Worm (Caenorhabditis elegans) whole organism, L1 larva: ENCODE results near the gene ufl-1.

ENCODE experiments used
- C16A3.4 ChIP-seq: fragments of 150-350 bp; optimal IDR thresholded peaks from 2 replicates; lab custom pipeline; 2014; ENCODE audit warnings: missing biosample characterization, missing genetic modification characterization
- C34B4.2 ChIP-seq: sonication (generic microtip); optimal IDR thresholded peaks from 2 replicates; lab custom pipeline; 2017; ENCODE audit warnings: mild to moderate bottlenecking, missing genetic modification characterization, missing compliant biosample characterization
- F16B12.6 ChIP-seq: fragments of 150-350 bp; optimal IDR thresholded peaks from 2 replicates; lab custom pipeline; 2014; ENCODE audit warnings: missing biosample characterization, missing genetic modification characterization
- aha-1 ChIP-seq: fragments of 150-350 bp; optimal IDR thresholded peaks from 2 replicates; lab custom pipeline; 2014; ENCODE audit warnings: missing biosample characterization, missing genetic modification characterization
- alr-1 ChIP-seq: fragments of 200-800 bp; sonication (Bioruptor generic); optimal IDR thresholded peaks from 2 replicates; lab custom pipeline; 2018; ENCODE audit warnings: borderline replicate concordance, mild to moderate bottlenecking, missing genetic modification characterization, missing compliant biosample characterization
- blmp-1 ChIP-seq: fragments of 150-350 bp; optimal IDR thresholded peaks from 2 replicates; lab custom pipeline; 2014; ENCODE audit warnings: missing biosample characterization, missing genetic modification characterization
- ceh-90 ChIP-seq: sonication (generic microtip); optimal IDR thresholded peaks from 2 replicates; lab custom pipeline; 2016; ENCODE audit warnings: missing genetic modification characterization, missing compliant biosample characterization
- ces-1 ChIP-seq: fragments of 150-350 bp; optimal IDR thresholded peaks from 2 replicates; lab custom pipeline; 2014; ENCODE audit warnings: missing biosample characterization, missing genetic modification reagents, missing genetic modification characterization
- dsc-1 ChIP-seq: sonication (generic microtip); optimal IDR thresholded peaks from 2 replicates; lab custom pipeline; 2016; ENCODE audit warnings: mild to moderate bottlenecking, missing genetic modification characterization, missing compliant biosample characterization
- efl-3 ChIP-seq: fragments of 200-800 bp; sonication (Bioruptor generic); optimal IDR thresholded peaks from 2 replicates; lab custom pipeline; 2018; ENCODE audit warnings: mild to moderate bottlenecking, missing genetic modification characterization, missing compliant biosample characterization
- egl-13 ChIP-seq: sonication (generic microtip); optimal IDR thresholded peaks from 2 replicates; lab custom pipeline; 2016; ENCODE audit warnings: missing genotype, missing genetic modification reagents, missing genetic modification characterization, missing compliant biosample characterization
- elt-2 ChIP-seq: sonication (generic microtip); optimal IDR thresholded peaks from 2 replicates; lab custom pipeline; 2016; ENCODE audit warnings: missing genetic modification characterization, mild to moderate bottlenecking, inconsistent platforms, missing compliant biosample characterization, missing genetic modification reagents
- ets-5 ChIP-seq: fragments of 200-800 bp; sonication (Bioruptor generic); IDR thresholded peaks from 2 replicates; pipeline ENCODE4 v1.3.6; 2022; ENCODE audit warnings: missing genetic modification characterization, missing compliant biosample characterization
- fkh-10 ChIP-seq: sonication (generic microtip); optimal IDR thresholded peaks from 2 replicates; lab custom pipeline; 2017; ENCODE audit warnings: missing biosample characterization, missing genetic modification reagents, missing genetic modification characterization
- fkh-4 ChIP-seq: sonication (generic microtip); optimal IDR thresholded peaks from 2 replicates; lab custom pipeline; 2016; ENCODE audit warnings: missing compliant biosample characterization, missing genetic modification characterization, borderline replicate concordance
- grh-1 ChIP-seq: fragments of 200-800 bp; sonication (Bioruptor generic); IDR thresholded peaks from 2 replicates; pipeline ENCODE4 v1.3.6; 2022; ENCODE audit warnings: missing genetic modification reagents, missing genetic modification characterization, missing compliant biosample characterization
- hpl-2 ChIP-seq: fragments of 150-350 bp; optimal IDR thresholded peaks from 2 replicates; lab custom pipeline; 2014; ENCODE audit warnings: missing biosample characterization, missing genetic modification reagents, missing genetic modification characterization
- jun-1 ChIP-seq: fragments of 150-350 bp; optimal IDR thresholded peaks from 2 replicates; lab custom pipeline; 2014; ENCODE audit warnings: missing biosample characterization, missing genetic modification reagents, missing genetic modification characterization
- lin-13 ChIP-seq: fragments of 150-350 bp; optimal IDR thresholded peaks from 2 replicates; lab custom pipeline; 2014; ENCODE audit warnings: missing biosample characterization, missing genetic modification reagents, missing genetic modification characterization
- lin-14 ChIP-seq: fragments of 200-800 bp; sonication (Bioruptor generic); optimal IDR thresholded peaks from 2 replicates; lab custom pipeline; 2018; ENCODE audit warnings: mild to moderate bottlenecking, missing genetic modification characterization, moderate library complexity, missing compliant biosample characterization
- lin-15B ChIP-seq: fragments of 150-350 bp; sonication (generic microtip); optimal IDR thresholded peaks from 3 replicates; lab custom pipeline; 2014; ENCODE audit warnings: missing biosample characterization, missing genetic modification characterization
- lin-39 ChIP-seq: fragments of 150-350 bp; optimal IDR thresholded peaks from 2 replicates; lab custom pipeline; 2014; ENCODE audit warnings: missing biosample characterization, missing genetic modification reagents, missing genetic modification characterization
- lir-3 ChIP-seq: sonication (generic microtip); optimal IDR thresholded peaks from 2 replicates; lab custom pipeline; 2016; ENCODE audit warnings: mild to moderate bottlenecking, missing genetic modification characterization, moderate library complexity, missing compliant biosample characterization; ENCODE audit not compliant: poor library complexity
- mab-9 ChIP-seq: fragments of 200-800 bp; sonication (Bioruptor generic); IDR thresholded peaks from 2 replicates; pipeline ENCODE4 v1.3.6; 2022; ENCODE audit warnings: missing genetic modification reagents, missing genetic modification characterization, missing compliant biosample characterization
- mdl-1 ChIP-seq, 2 experiments: fragments of 150-350 bp; optimal IDR thresholded peaks; 2 replicates each; lab custom pipeline; 2014 to 2017; ENCODE audit warnings: missing biosample characterization in 2 of 2, missing genetic modification characterization in 2 of 2, inconsistent platforms in 1 of 2
- mef-2 ChIP-seq: fragments of 150-350 bp; optimal IDR thresholded peaks from 2 replicates; lab custom pipeline; 2014; ENCODE audit warnings: missing biosample characterization, missing genetic modification characterization
- nhr-20 ChIP-seq: sonication (generic microtip); optimal IDR thresholded peaks from 2 replicates; lab custom pipeline; 2016; ENCODE audit warnings: mild to moderate bottlenecking, missing genetic modification characterization, missing compliant biosample characterization
- nhr-237 ChIP-seq: fragments of 150-350 bp; optimal IDR thresholded peaks from 2 replicates; lab custom pipeline; 2014; ENCODE audit warnings: missing biosample characterization, missing genetic modification characterization
- nhr-47 ChIP-seq: sonication (generic microtip); optimal IDR thresholded peaks from 2 replicates; lab custom pipeline; 2016; ENCODE audit warnings: mild to moderate bottlenecking, missing genetic modification characterization, moderate library complexity, missing compliant biosample characterization
- nhr-71 ChIP-seq: sonication (generic microtip); optimal IDR thresholded peaks from 2 replicates; lab custom pipeline; 2016; ENCODE audit warnings: mild to moderate bottlenecking, missing genetic modification characterization, moderate library complexity, missing compliant biosample characterization
- nhr-76 ChIP-seq: sonication (generic microtip); optimal IDR thresholded peaks from 2 replicates; lab custom pipeline; 2017; ENCODE audit warnings: missing biosample characterization, missing genetic modification characterization
- nhr-84 ChIP-seq: sonication (generic microtip); optimal IDR thresholded peaks from 2 replicates; lab custom pipeline; 2017; ENCODE audit warnings: missing biosample characterization, missing genetic modification characterization
- nhr-85 ChIP-seq: sonication (generic microtip); peaks from one replicate; lab custom pipeline; 2016; ENCODE audit warnings: missing genetic modification characterization, inconsistent platforms, missing compliant biosample characterization
- nhr-90 ChIP-seq: sonication (generic microtip); optimal IDR thresholded peaks from 2 replicates; lab custom pipeline; 2016; ENCODE audit warnings: mild to moderate bottlenecking, missing genetic modification characterization, missing compliant biosample characterization; ENCODE audit not compliant: poor library complexity
- pag-3 ChIP-seq: sonication (generic microtip); optimal IDR thresholded peaks from 2 replicates; lab custom pipeline; 2017; ENCODE audit warnings: missing genetic modification characterization, mild to moderate bottlenecking, missing compliant biosample characterization, antibody characterized with exemption, borderline replicate concordance; ENCODE audit not compliant: insufficient read depth
- rnt-1 ChIP-seq: sonication (generic microtip); optimal IDR thresholded peaks from 2 replicates; lab custom pipeline; 2016; ENCODE audit warnings: mild to moderate bottlenecking, missing genetic modification characterization, moderate library complexity, missing compliant biosample characterization
- skn-1 ChIP-seq: fragments of 150-350 bp; optimal IDR thresholded peaks from 2 replicates; lab custom pipeline; 2014; ENCODE audit warnings: missing biosample characterization, missing genetic modification characterization
- sox-4 ChIP-seq: sonication (generic microtip); optimal IDR thresholded peaks from 2 replicates; lab custom pipeline; 2016; ENCODE audit warnings: missing genetic modification characterization, missing compliant biosample characterization
- sptf-1 ChIP-seq: fragments of 150-350 bp; optimal IDR thresholded peaks from 2 replicates; lab custom pipeline; 2014; ENCODE audit warnings: missing biosample characterization, missing genetic modification characterization
- sup-37 ChIP-seq: fragments of 200-800 bp; sonication (Bioruptor generic); optimal IDR thresholded peaks from 2 replicates; lab custom pipeline; 2018; ENCODE audit warnings: mild to moderate bottlenecking, missing genetic modification characterization, missing compliant biosample characterization
- tbx-2 ChIP-seq: sonication (generic microtip); optimal IDR thresholded peaks from 2 replicates; lab custom pipeline; 2016; ENCODE audit warnings: missing genetic modification characterization, missing compliant biosample characterization
- tlp-1 ChIP-seq: fragments of 150-350 bp; optimal IDR thresholded peaks from 2 replicates; lab custom pipeline; 2014; ENCODE audit warnings: missing biosample characterization, missing genetic modification characterization
- unc-130 ChIP-seq: fragments of 150-350 bp; optimal IDR thresholded peaks from 2 replicates; lab custom pipeline; 2017; ENCODE audit warnings: missing biosample characterization, missing genetic modification characterization, inconsistent platforms
- unc-30 ChIP-seq: sonication (generic microtip); optimal IDR thresholded peaks from 2 replicates; lab custom pipeline; 2017; ENCODE audit warnings: missing biosample characterization, missing genetic modification characterization
- unc-62 ChIP-seq: fragments of 150-350 bp; optimal IDR thresholded peaks from 2 replicates; lab custom pipeline; 2014; ENCODE audit warnings: missing biosample characterization, missing genetic modification reagents, missing genetic modification characterization
- unc-86 ChIP-seq: sonication (generic microtip); optimal IDR thresholded peaks from 2 replicates; lab custom pipeline; 2016; ENCODE audit warnings: missing genetic modification characterization, missing compliant biosample characterization
- unc-98 ChIP-seq: fragments of 200-800 bp; sonication (Bioruptor generic); IDR thresholded peaks from 2 replicates; pipeline ENCODE4 v1.3.6; 2022; ENCODE audit warnings: missing genetic modification characterization, missing compliant biosample characterization
- vab-15 ChIP-seq: sonication (generic microtip); optimal IDR thresholded peaks from 2 replicates; lab custom pipeline; 2017; ENCODE audit warnings: missing genotype, mild to moderate bottlenecking, missing genetic modification characterization, missing compliant biosample characterization
- xbp-1 ChIP-seq: sonication (generic microtip); optimal IDR thresholded peaks from 2 replicates; lab custom pipeline; 2016; ENCODE audit warnings: missing genetic modification characterization, missing compliant biosample characterization
- zag-1 ChIP-seq: fragments of 150-350 bp; optimal IDR thresholded peaks from 2 replicates; lab custom pipeline; 2014; ENCODE audit warnings: missing biosample characterization, missing genetic modification characterization

Gene ufl-1

ce11 chrIV:7017123-7017674, 19.5 kb downstream of the ufl-1 start, which contains the start of gene gldi-4:
Gene gldi-4, plus strand, starts transcription at chrIV:7017624.
- no peak for TF ChIP-seq efl-3 (GFP tag; lab: Kevin White, UChicago)
- no peak for TF ChIP-seq F16B12.6 (tag; lab: Kevin White, UChicago)
- TF ChIP-seq tlp-1 (tag; lab: Kevin White, UChicago) = no peak
- no peak for TF ChIP-seq lin-15B (tag; lab: Kevin White, UChicago)
- TF ChIP-seq unc-98 (GFP tag; lab: Robert Waterston, UW) = no peak

DNA sequence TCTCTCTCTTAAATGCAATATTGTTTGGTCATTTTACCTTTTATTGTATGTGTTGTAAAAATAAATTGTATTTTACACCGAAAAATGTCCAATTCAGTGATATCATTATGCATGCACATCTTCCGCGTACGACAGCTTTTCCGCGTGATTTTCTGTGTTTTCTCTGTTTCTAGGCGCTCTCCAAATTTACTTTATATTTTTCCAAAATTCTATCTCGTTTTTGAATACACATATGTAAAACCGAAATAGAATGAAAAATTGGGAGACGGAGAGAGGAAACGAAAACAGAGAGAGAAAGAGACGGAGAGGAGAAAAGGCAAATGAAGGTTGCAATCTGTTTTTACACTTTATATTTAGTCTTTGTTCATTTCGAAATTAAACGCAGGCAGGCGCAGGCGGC, 20.2 kb downstream of the ufl-1 start:
- TF ChIP-seq sox-4 (no peak), rnt-1 (tag; lab: Kevin White, UChicago) (no peak), F16B12.6 (tag; lab: Kevin White, UChicago) (no peak), nhr-76 (tag; lab: Kevin White, UChicago) (no peak), hpl-2 (GFP tag; lab: Kevin White, UChicago) (no peak), unc-30 (tag; lab: Kevin White, UChicago) (no peak), elt-2 (tag; lab: Kevin White, UChicago) (peak; percentile 30), nhr-85 (tag; lab: Kevin White, UChicago) (peak; percentile 83), skn-1 (tag; lab: Kevin White, UChicago) (peak; percentile 44), sup-37 (GFP tag; lab: Kevin White, UChicago) (no peak), egl-13 (no peak), xbp-1 (tag; lab: Kevin White, UChicago) (peak; percentile 0), unc-130 (tag; lab: Kevin White, UChicago) (no peak), zag-1 (tag; lab: Kevin White, UChicago) (no peak), aha-1 (no peak), dsc-1 (tag; lab: Kevin White, UChicago) (peak; percentile 45), lin-13 (GFP tag; lab: Kevin White, UChicago) (peak; percentile 40), nhr-90 (no peak), fkh-10 (no peak), blmp-1 (tag; lab: Kevin White, UChicago) (peak; percentile 35), unc-98 (GFP tag; lab: Robert Waterston, UW) (no peak), C16A3.4 (tag; lab: Kevin White, UChicago) (peak; percentile 9), fkh-4 (tag; lab: Kevin White, UChicago) (no peak), C34B4.2 (tag; lab: Kevin White, UChicago) (no peak), lir-3 (tag; lab: Kevin White, UChicago) (no peak), grh-1 (GFP tag; lab: Robert Waterston, UW) (no peak), ces-1 (GFP tag; lab: Kevin White, UChicago) (no peak), lin-15B (tag; lab: Kevin White, UChicago) (no peak), unc-62 (no peak), nhr-20 (tag; lab: Kevin White, UChicago) (peak; percentile 42), tbx-2 (tag; lab: Kevin White, UChicago) (peak; percentile 40), unc-86 (tag; lab: Kevin White, UChicago) (peak; percentile 50), jun-1 (tag; lab: Kevin White, UChicago) (peak; percentile 49), lin-14 (GFP tag; lab: Kevin White, UChicago) (peak; percentile 86), nhr-71 (tag; lab: Kevin White, UChicago) (peak; percentile 67), sptf-1 (tag; lab: Kevin White, UChicago) (no peak), ceh-90 (no peak), nhr-47 (peak; percentile 65), pag-3 (tag; lab: Kevin White, UChicago) (no peak), mab-9 (no peak), nhr-237 (no peak), vab-15 (tag; lab: Kevin White, UChicago) (no peak), ets-5 (GFP tag; lab: Robert Waterston, UW) (no peak), alr-1 (tag; lab: Kevin White, UChicago) (no peak), mdl-1 (tag; optimal IDR thresholded peaks at IDR 0.05; lab: Kevin White, UChicago) (peak in 1 of 2 experiments; percentile 32), mef-2 (tag; lab: Kevin White, UChicago) (no peak), efl-3 (GFP tag; lab: Kevin White, UChicago) (no peak), nhr-84 (no peak), lin-39 (tag; lab: Kevin White, UChicago) (no peak)
